Fruit fly (Drosophila melanogaster): Measurements from ENCODE around the gene CG8281.

The CG8281 gene

dm6 chr3L:7869715-7870387, 42.4 kb upstream of the CG8281 start (continued):
- TF ChIP-seq net (GFP tag; optimal IDR thresholded peaks at IDR 0.05) = peak; percentile 72
- peak; percentile 66 for TF ChIP-seq dsx (GFP tag; optimal IDR thresholded peaks at IDR 0.05; ENCODE audit: poor library complexity, severe bottlenecking)
- TF ChIP-seq Ets96B (tag; optimal IDR thresholded peaks at IDR 0.05) = peak; percentile 81
- TF ChIP-seq CG6808 (GFP tag; optimal IDR thresholded peaks at IDR 0.05) = peak; percentile 81
- peak; percentile 59 for TF ChIP-seq Eip75B (GFP tag; optimal IDR thresholded peaks at IDR 0.05)
- peak; percentile 55 for TF ChIP-seq Sox102F (GFP tag; optimal IDR thresholded peaks at IDR 0.05)
- TF ChIP-seq CG8632 (GFP tag; optimal IDR thresholded peaks at IDR 0.05) = peak; percentile 72
- TF ChIP-seq fd59A (GFP tag; optimal IDR thresholded peaks at IDR 0.05) = peak; percentile 76
- peak; percentile 62 for TF ChIP-seq CG9139 (GFP tag; optimal IDR thresholded peaks at IDR 0.05)
- peak; percentile 33 for TF ChIP-seq CG31627 (GFP tag; optimal IDR thresholded peaks at IDR 0.05)
- peak; percentile 34 for TF ChIP-seq Ets21C (GFP tag; optimal IDR thresholded peaks at IDR 0.05)
- peak; percentile 83 for TF ChIP-seq acj6 (GFP tag; optimal IDR thresholded peaks at IDR 0.05)
- TF ChIP-seq salr (GFP tag; optimal IDR thresholded peaks at IDR 0.05) = peak in 1 of 2 experiments; percentile 71
- peak; percentile 61 for TF ChIP-seq Smox (GFP tag; optimal IDR thresholded peaks at IDR 0.05)
- TF ChIP-seq vri (GFP tag; optimal IDR thresholded peaks at IDR 0.05) = peak; percentile 45
- peak; percentile 83 for TF ChIP-seq svp (GFP tag)
- TF ChIP-seq fkh (GFP tag; optimal IDR thresholded peaks at IDR 0.05) = no peak
- peak; percentile 23 for TF ChIP-seq CG1621 (tag; optimal IDR thresholded peaks at IDR 0.05)
- peak; percentile 68 to 86 for TF ChIP-seq ss (GFP tag; optimal IDR thresholded peaks at IDR 0.05)
- TF ChIP-seq OdsH (GFP tag; optimal IDR thresholded peaks at IDR 0.05) = peak; percentile 77
- TF ChIP-seq CG11762 (GFP tag; optimal IDR thresholded peaks at IDR 0.05; ENCODE audit: insufficient read depth) = peak; percentile 69
- TF ChIP-seq CG6792 (GFP tag; optimal IDR thresholded peaks at IDR 0.05) = peak; percentile 71
- peak; percentile 73 for TF ChIP-seq pdm3 (GFP tag; optimal IDR thresholded peaks at IDR 0.05)
- peak; percentile 80 for TF ChIP-seq spab (GFP tag; optimal IDR thresholded peaks at IDR 0.05)
- 0 out of 2 replicates have a peak, but pooled peaks have one; percentile 31 for TF ChIP-seq CG11294 (GFP tag; IDR thresholded peaks at IDR 0.05)
- peak; percentile 96 for TF ChIP-seq Eip78C (GFP tag)
- TF ChIP-seq CG34406 (GFP tag; optimal IDR thresholded peaks at IDR 0.05) = peak; percentile 74
- TF ChIP-seq lz (GFP tag; optimal IDR thresholded peaks at IDR 0.05) = peak; percentile 62
- TF ChIP-seq CG3919 (GFP tag; optimal IDR thresholded peaks at IDR 0.05) = peak; percentile 82
- peak; percentile 63 for TF ChIP-seq topi (GFP tag; optimal IDR thresholded peaks at IDR 0.05)
- TF ChIP-seq Hr39 (GFP tag; optimal IDR thresholded peaks at IDR 0.05) = peak; percentile 28
- peak; percentile 44 for TF ChIP-seq Lpt (GFP tag; optimal IDR thresholded peaks at IDR 0.05)

DNA sequence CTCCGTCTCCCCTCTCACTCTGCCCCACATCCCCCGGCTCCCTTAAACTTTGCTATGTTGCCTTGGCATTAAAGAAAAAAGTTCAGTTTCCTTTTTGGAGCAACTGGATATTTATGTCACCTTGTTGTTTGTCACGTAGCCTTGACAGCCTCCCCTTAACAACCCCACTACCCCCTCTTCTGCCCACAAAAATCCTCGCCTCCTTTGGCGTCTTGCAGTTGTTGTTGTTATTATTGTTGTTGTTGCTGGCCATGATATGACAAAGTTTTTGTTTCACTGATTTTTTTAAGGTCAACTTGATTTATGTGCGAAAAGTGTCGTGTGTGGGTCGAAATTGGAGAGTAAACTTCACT, 41.9 kb upstream of the CG8281 start:
- TF ChIP-seq CG8319 (GFP tag; optimal IDR thresholded peaks at IDR 0.05) (no peak), Blimp-1 (GFP tag; optimal IDR thresholded peaks at IDR 0.05) (no peak), ss (GFP tag; optimal IDR thresholded peaks at IDR 0.05) (no peak), spab (GFP tag; optimal IDR thresholded peaks at IDR 0.05) (no peak), CG6163 (GFP tag; IDR thresholded peaks at IDR 0.05) (no peak), CG32006 (GFP tag; optimal IDR thresholded peaks at IDR 0.05) (no peak), Eip78C (GFP tag) (no peak), CG11902 (GFP tag; optimal IDR thresholded peaks at IDR 0.05) (no peak), Hr39 (GFP tag; optimal IDR thresholded peaks at IDR 0.05) (no peak), dac (GFP tag; optimal IDR thresholded peaks at IDR 0.05) (no peak), net (GFP tag; optimal IDR thresholded peaks at IDR 0.05) (no peak), CG8119 (GFP tag; IDR thresholded peaks at IDR 0.05) (no peak), Sox102F (GFP tag; optimal IDR thresholded peaks at IDR 0.05) (no peak), topi (GFP tag; optimal IDR thresholded peaks at IDR 0.05) (no peak), Hr38 (GFP tag; optimal IDR thresholded peaks at IDR 0.05) (no peak), CG16779 (tag; optimal IDR thresholded peaks at IDR 0.05) (no peak), eg (GFP tag; IDR thresholded peaks at IDR 0.05) (no peak), CG3919 (GFP tag; optimal IDR thresholded peaks at IDR 0.05) (no peak), CG10669 (GFP tag; optimal IDR thresholded peaks at IDR 0.05) (no peak)

All from whole organism, prepupa.